Worm (Caenorhabditis elegans) whole organism, L2 larva: ENCODE data around the gene scc-1.

ENCODE experiments used
- C34F6.9 ChIP-seq: fragments of 150-350 bp; optimal IDR thresholded peaks from 2 replicates; lab custom pipeline; 2014; ENCODE audit warnings: missing biosample characterization, missing genetic modification characterization
- F13H6.1 ChIP-seq: sonication (generic microtip); optimal IDR thresholded peaks from 2 replicates; lab custom pipeline; 2016; ENCODE audit warnings: missing genetic modification characterization, missing compliant biosample characterization
- R02D3.7 ChIP-seq: fragments of 150-350 bp; optimal IDR thresholded peaks from 2 replicates; lab custom pipeline; 2014; ENCODE audit warnings: missing biosample characterization, missing genetic modification characterization
- Y55F3AM.14 ChIP-seq: fragments of 200-800 bp; sonication (Bioruptor generic); optimal IDR thresholded peaks from 2 replicates; lab custom pipeline; 2018; ENCODE audit warnings: mild to moderate bottlenecking, missing genetic modification characterization, missing compliant biosample characterization
- ZK546.5 ChIP-seq: sonication (generic microtip); optimal IDR thresholded peaks from 2 replicates; lab custom pipeline; 2017; ENCODE audit warnings: missing biosample characterization, missing genetic modification characterization
- alr-1 ChIP-seq: fragments of 150-350 bp; optimal IDR thresholded peaks from 2 replicates; lab custom pipeline; 2014; ENCODE audit warnings: missing biosample characterization, missing genetic modification characterization
- aly-2 ChIP-seq: fragments of 150-350 bp; optimal IDR thresholded peaks from 2 replicates; lab custom pipeline; 2014; ENCODE audit warnings: missing biosample characterization, missing genetic modification characterization
- ama-1 ChIP-seq: fragments of 150-350 bp; optimal IDR thresholded peaks from 2 replicates; lab custom pipeline; 2018; ENCODE audit warnings: inconsistent platforms
- blmp-1 ChIP-seq: sonication (generic microtip); optimal IDR thresholded peaks from 2 replicates; lab custom pipeline; 2017; ENCODE audit warnings: missing genetic modification characterization, mild to moderate bottlenecking, missing compliant biosample characterization, antibody characterized with exemption, moderate library complexity; ENCODE audit not compliant: insufficient read depth
- ceh-16 ChIP-seq: fragments of 150-350 bp; optimal IDR thresholded peaks from 2 replicates; lab custom pipeline; 2014; ENCODE audit warnings: missing biosample characterization, missing genetic modification characterization
- ceh-82 ChIP-seq: fragments of 150-350 bp; optimal IDR thresholded peaks from 2 replicates; lab custom pipeline; 2014; ENCODE audit warnings: missing biosample characterization, missing genetic modification characterization
- crh-2 ChIP-seq: sonication (generic microtip); optimal IDR thresholded peaks from 2 replicates; lab custom pipeline; 2017; ENCODE audit warnings: missing biosample characterization, missing genetic modification characterization
- dmd-4 ChIP-seq: sonication (generic microtip); optimal IDR thresholded peaks from 2 replicates; lab custom pipeline; 2017; ENCODE audit warnings: missing biosample characterization, missing genetic modification characterization
- egl-27 ChIP-seq: sonication (generic microtip); optimal IDR thresholded peaks from 3 replicates; lab custom pipeline; 2017; ENCODE audit warnings: missing biosample characterization, missing genetic modification reagents, missing genetic modification characterization
- elt-1 ChIP-seq: fragments of 150-350 bp; optimal IDR thresholded peaks from 2 replicates; lab custom pipeline; 2014; ENCODE audit warnings: missing biosample characterization, missing genetic modification characterization
- elt-3 ChIP-seq: sonication (generic microtip); optimal IDR thresholded peaks from 2 replicates; lab custom pipeline; 2017; ENCODE audit warnings: missing biosample characterization, missing genetic modification characterization
- fos-1 ChIP-seq: fragments of 150-350 bp; optimal IDR thresholded peaks from 2 replicates; lab custom pipeline; 2014; ENCODE audit warnings: missing biosample characterization, missing genetic modification characterization
- gmeb-1 ChIP-seq: fragments of 150-350 bp; optimal IDR thresholded peaks from 2 replicates; lab custom pipeline; 2014; ENCODE audit warnings: missing biosample characterization, missing genetic modification characterization
- lin-11 ChIP-seq: fragments of 150-350 bp; sonication (generic microtip); optimal IDR thresholded peaks from 2 replicates; lab custom pipeline; 2014; ENCODE audit warnings: missing biosample characterization, missing genetic modification characterization, inconsistent platforms, mixed read lengths
- lin-13 ChIP-seq: fragments of 150-350 bp; optimal IDR thresholded peaks from 2 replicates; lab custom pipeline; 2014; ENCODE audit warnings: missing biosample characterization, missing genetic modification reagents, missing genetic modification characterization
- lin-39 ChIP-seq: fragments of 150-350 bp; optimal IDR thresholded peaks from 2 replicates; lab custom pipeline; 2014; ENCODE audit warnings: missing biosample characterization, missing genetic modification reagents, missing genetic modification characterization
- lsy-2 ChIP-seq, 2 experiments: fragments of 150-350 bp in 1 of 2; sonication (generic microtip) in 1 of 2; optimal IDR thresholded peaks; 2 replicates each; lab custom pipeline; 2014 to 2017; ENCODE audit warnings: missing biosample characterization in 2 of 2, missing genetic modification characterization in 2 of 2
- mab-5 ChIP-seq: fragments of 150-350 bp; optimal IDR thresholded peaks from 2 replicates; lab custom pipeline; 2014; ENCODE audit warnings: missing biosample characterization, missing genetic modification characterization
- mbf-1 ChIP-seq: sonication (generic microtip); optimal IDR thresholded peaks from 2 replicates; lab custom pipeline; 2017; ENCODE audit warnings: missing biosample characterization, missing genetic modification characterization
- mdl-1 ChIP-seq, 2 experiments: fragments of 150-350 bp in 1 of 2; sonication (generic microtip) in 1 of 2; optimal IDR thresholded peaks; 2 replicates each; lab custom pipeline; 2017; ENCODE audit warnings: missing biosample characterization in 2 of 2, missing genetic modification characterization in 2 of 2
- nhr-10 ChIP-seq: sonication (generic microtip); optimal IDR thresholded peaks from 2 replicates; lab custom pipeline; 2017; ENCODE audit warnings: missing biosample characterization, missing genetic modification characterization
- nhr-11 ChIP-seq: fragments of 150-350 bp; optimal IDR thresholded peaks from 2 replicates; lab custom pipeline; 2014; ENCODE audit warnings: missing biosample characterization, missing genetic modification characterization
- nhr-12 ChIP-seq: fragments of 150-350 bp; optimal IDR thresholded peaks from 2 replicates; lab custom pipeline; 2014; ENCODE audit warnings: missing biosample characterization, missing genetic modification characterization
- nhr-129 ChIP-seq: fragments of 150-350 bp; optimal IDR thresholded peaks from 2 replicates; lab custom pipeline; 2014; ENCODE audit warnings: missing biosample characterization, missing genetic modification characterization
- nhr-21 ChIP-seq: fragments of 150-350 bp; optimal IDR thresholded peaks from 2 replicates; lab custom pipeline; 2014; ENCODE audit warnings: missing biosample characterization, missing genetic modification characterization
- nhr-23 ChIP-seq: fragments of 150-350 bp; optimal IDR thresholded peaks from 2 replicates; lab custom pipeline; 2014; ENCODE audit warnings: missing biosample characterization, missing genetic modification reagents, missing genetic modification characterization
- nhr-237 ChIP-seq: fragments of 150-350 bp; optimal IDR thresholded peaks from 2 replicates; lab custom pipeline; 2014; ENCODE audit warnings: missing biosample characterization, missing genetic modification characterization
- nhr-25 ChIP-seq: fragments of 150-350 bp; sonication (generic microtip); optimal IDR thresholded peaks from 3 replicates; lab custom pipeline; 2014; ENCODE audit warnings: missing biosample characterization, missing genetic modification characterization
- nhr-6 ChIP-seq: fragments of 150-350 bp; optimal IDR thresholded peaks from 2 replicates; lab custom pipeline; 2014; ENCODE audit warnings: missing biosample characterization, missing genetic modification characterization
- nhr-77 ChIP-seq: fragments of 150-350 bp; optimal IDR thresholded peaks from 2 replicates; lab custom pipeline; 2014; ENCODE audit warnings: missing biosample characterization, missing genetic modification characterization
- peb-1 ChIP-seq: fragments of 150-350 bp; optimal IDR thresholded peaks from 2 replicates; lab custom pipeline; 2014; ENCODE audit warnings: missing biosample characterization, missing genetic modification characterization
- sem-4 ChIP-seq: fragments of 150-350 bp; optimal IDR thresholded peaks from 2 replicates; lab custom pipeline; 2014; ENCODE audit warnings: missing biosample characterization, missing genetic modification reagents, missing genetic modification characterization
- skn-1 ChIP-seq: sonication (generic microtip); optimal IDR thresholded peaks from 2 replicates; lab custom pipeline; 2017; ENCODE audit warnings: missing biosample characterization, missing genetic modification characterization
- sma-3 ChIP-seq: sonication (generic microtip); optimal IDR thresholded peaks from 2 replicates; lab custom pipeline; 2016; ENCODE audit warnings: missing genetic modification reagents, missing genetic modification characterization, missing compliant biosample characterization
- sma-9 ChIP-seq, 2 experiments: fragments of 150-350 bp in 1 of 2; sonication (generic microtip) in 1 of 2; optimal IDR thresholded peaks; 2 replicates each; lab custom pipeline; 2014 to 2016; ENCODE audit warnings: missing genetic modification characterization in 2 of 2, mild to moderate bottlenecking in 1 of 2, missing biosample characterization in 1 of 2, missing compliant biosample characterization in 1 of 2, missing genetic modification reagents in 1 of 2, moderate library complexity in 1 of 2
- snpc-4 ChIP-seq: fragments of 150-350 bp; optimal IDR thresholded peaks from 2 replicates; lab custom pipeline; 2014; ENCODE audit warnings: missing biosample characterization, missing genetic modification characterization
- unc-39 ChIP-seq: fragments of 150-350 bp; optimal IDR thresholded peaks from 2 replicates; lab custom pipeline; 2014; ENCODE audit warnings: missing biosample characterization, missing genetic modification characterization
- unc-55 ChIP-seq: fragments of 150-350 bp; sonication (generic microtip); optimal IDR thresholded peaks from 3 replicates; lab custom pipeline; 2014; ENCODE audit warnings: missing biosample characterization, missing genetic modification reagents, missing genetic modification characterization
- unc-62 ChIP-seq: fragments of 150-350 bp; optimal IDR thresholded peaks from 2 replicates; lab custom pipeline; 2014; ENCODE audit warnings: missing biosample characterization, missing genetic modification reagents, missing genetic modification characterization
- zag-1 ChIP-seq: fragments of 150-350 bp; optimal IDR thresholded peaks from 2 replicates; lab custom pipeline; 2014; ENCODE audit warnings: missing biosample characterization, missing genetic modification characterization
- ztf-1 ChIP-seq: fragments of 200-800 bp; sonication (Bioruptor generic); conservative IDR thresholded peaks from 2 replicates; pipeline ENCODE4 v1.3.6; 2022; ENCODE audit warnings: missing genetic modification characterization, missing compliant biosample characterization
- ztf-11 ChIP-seq: sonication (generic microtip); optimal IDR thresholded peaks from 2 replicates; lab custom pipeline; 2017; ENCODE audit warnings: missing biosample characterization, missing genetic modification characterization
- ztf-4 ChIP-seq: fragments of 150-350 bp; optimal IDR thresholded peaks from 2 replicates; lab custom pipeline; 2014; ENCODE audit warnings: missing biosample characterization, missing genetic modification characterization

Gene scc-1

DNA sequence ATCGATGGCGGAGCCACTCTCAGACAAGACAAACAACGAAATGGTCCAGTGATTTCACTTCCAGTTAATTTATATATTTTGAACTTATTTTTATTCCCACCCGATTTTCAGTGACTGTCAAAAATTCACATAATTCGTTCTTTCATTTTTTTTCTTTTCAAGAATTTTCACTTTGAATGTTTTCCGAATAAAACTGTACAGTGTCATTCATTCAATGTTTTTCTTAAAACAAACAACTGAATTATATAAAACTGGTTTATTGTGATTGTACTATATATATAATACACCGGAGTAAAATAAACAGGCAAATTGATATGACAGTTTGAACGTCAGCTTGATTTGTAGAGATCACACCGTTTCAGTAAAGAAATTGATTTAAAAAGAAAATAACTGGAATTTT lies 4.5 kb downstream of the scc-1 start:
- TF ChIP-seq nhr-11 (tag; lab: Kevin White, UChicago), result no peak
- TF ChIP-seq R02D3.7, result no peak
- TF ChIP-seq ztf-11 (tag; lab: Kevin White, UChicago), result no peak
- TF ChIP-seq alr-1, result no peak
- TF ChIP-seq sem-4, result no peak
- TF ChIP-seq lsy-2 (tag; optimal IDR thresholded peaks at IDR 0.05; lab: Kevin White, UChicago), result no peak
- TF ChIP-seq snpc-4 (tag; lab: Kevin White, UChicago), result no peak
- TF ChIP-seq elt-3, result no peak
- no peak for TF ChIP-seq sma-9 (GFP tag; optimal IDR thresholded peaks at IDR 0.05; lab: Kevin White, UChicago)
- no peak for TF ChIP-seq sma-9 (tag; optimal IDR thresholded peaks at IDR 0.05; lab: Kevin White, UChicago)
- TF ChIP-seq nhr-77 (tag; lab: Kevin White, UChicago), result no peak
- TF ChIP-seq mab-5 (tag; lab: Kevin White, UChicago), result no peak
- no peak for TF ChIP-seq skn-1 (tag; lab: Kevin White, UChicago)
- no peak for TF ChIP-seq nhr-6
- TF ChIP-seq ama-1, result no peak
- no peak for TF ChIP-seq sma-3 (GFP tag; lab: Kevin White, UChicago)
- TF ChIP-seq blmp-1 (tag; lab: Kevin White, UChicago), result no peak
- TF ChIP-seq nhr-21 (tag; lab: Kevin White, UChicago), result no peak

ce11 chrII:4706359-4706871 lies 7.9 kb downstream of the scc-1 start, which contains the start of the genes F10G7.9 and tsn-1:
Gene F10G7.9, minus strand, starts transcription at chrII:4706485.
Gene tsn-1, plus strand, starts transcription at chrII:4706821.
- TF ChIP-seq nhr-23 (tag; lab: Kevin White, UChicago) (no peak), ama-1 (peak; percentile 25), ztf-1 (GFP tag; lab: Robert Waterston, UW) (no peak), skn-1 (tag; lab: Kevin White, UChicago) (no peak), lin-13 (GFP tag; lab: Kevin White, UChicago) (no peak), nhr-6 (no peak), fos-1 (tag; lab: Kevin White, UChicago) (peak; percentile 69), dmd-4 (no peak), sma-9 (GFP tag; optimal IDR thresholded peaks at IDR 0.05; lab: Kevin White, UChicago) (peak; percentile 22), sma-9 (tag; optimal IDR thresholded peaks at IDR 0.05; lab: Kevin White, UChicago) (no peak), mbf-1 (tag; lab: Kevin White, UChicago) (no peak), mdl-1 (tag; optimal IDR thresholded peaks at IDR 0.05; lab: Kevin White, UChicago) (no peak), ZK546.5 (tag; lab: Kevin White, UChicago) (no peak), nhr-12 (tag; lab: Kevin White, UChicago) (no peak), nhr-21 (tag; lab: Kevin White, UChicago) (peak; percentile 7), alr-1 (no peak), nhr-129 (peak; percentile 29), elt-3 (no peak), unc-55 (GFP tag; lab: Kevin White, UChicago) (peak; percentile 67), F13H6.1 (tag; lab: Kevin White, UChicago) (peak; percentile 35), sem-4 (no peak), ceh-82 (tag; lab: Kevin White, UChicago) (no peak), C34F6.9 (tag; lab: Kevin White, UChicago) (peak; percentile 82), R02D3.7 (no peak), aly-2 (tag; lab: Kevin White, UChicago) (no peak), nhr-11 (tag; lab: Kevin White, UChicago) (no peak), lin-11 (peak; percentile 45), Y55F3AM.14 (GFP tag; lab: Kevin White, UChicago) (no peak), ztf-11 (tag; lab: Kevin White, UChicago) (no peak), snpc-4 (tag; lab: Kevin White, UChicago) (no peak), nhr-10 (no peak), blmp-1 (tag; lab: Kevin White, UChicago) (no peak), ztf-4 (tag; lab: Kevin White, UChicago) (no peak), nhr-237 (tag; lab: Kevin White, UChicago) (no peak), unc-62 (no peak), crh-2 (tag; lab: Kevin White, UChicago) (peak; percentile 52), nhr-77 (tag; lab: Kevin White, UChicago) (no peak), sma-3 (GFP tag; lab: Kevin White, UChicago) (peak; percentile 47), ceh-16 (tag; lab: Kevin White, UChicago) (no peak), peb-1 (tag; lab: Kevin White, UChicago) (no peak), mab-5 (tag; lab: Kevin White, UChicago) (no peak), elt-1 (tag; lab: Kevin White, UChicago) (no peak), unc-39 (tag; lab: Kevin White, UChicago) (no peak), lsy-2 (tag; optimal IDR thresholded peaks at IDR 0.05; lab: Kevin White, UChicago) (peak; percentile 86 to 97), gmeb-1 (tag; lab: Kevin White, UChicago) (peak; percentile 69), zag-1 (tag; lab: Kevin White, UChicago) (no peak), nhr-25 (tag; lab: Kevin White, UChicago) (peak; percentile 41), egl-27 (tag; lab: Kevin White, UChicago) (peak; percentile 23), lin-39 (tag; lab: Kevin White, UChicago) (no peak)
